Worm (Caenorhabditis elegans) whole organism, young adult: Measurements from ENCODE around the gene F14D7.3.
A peak's percentile ranks its signal among the peaks of the same experiment; 100 is the strongest.

Experiments
- C06A6.2 ChIP-seq: fragments of 200-800 bp; sonication (Bioruptor generic); conservative IDR thresholded peaks from 2 replicates; pipeline ENCODE4 v1.3.6; 2022; ENCODE audit warnings: missing genetic modification characterization, missing compliant biosample characterization
- D2030.7 ChIP-seq: fragments of 200-800 bp; sonication (Bioruptor generic); IDR thresholded peaks from 2 replicates; pipeline ENCODE4 v1.3.6; 2022; ENCODE audit warnings: missing genetic modification reagents, missing genetic modification characterization, missing compliant biosample characterization
- F39B2.1 ChIP-seq: fragments of 200-800 bp; sonication (Bioruptor generic); IDR thresholded peaks from 2 replicates; pipeline ENCODE4 v1.3.6; 2022; ENCODE audit warnings: missing genetic modification reagents, missing genetic modification characterization, missing compliant biosample characterization
- F49E8.2 ChIP-seq: sonication (generic microtip); optimal IDR thresholded peaks from 3 replicates; lab custom pipeline; 2017; ENCODE audit warnings: missing genetic modification characterization, mild to moderate bottlenecking, missing compliant biosample characterization, antibody characterized with exemption, moderate library complexity; ENCODE audit not compliant: insufficient read depth
- F57A8.1 ChIP-seq: fragments of 200-800 bp; sonication (Bioruptor generic); optimal IDR thresholded peaks from 2 replicates; lab custom pipeline; 2018; ENCODE audit warnings: mild to moderate bottlenecking, missing genetic modification characterization, moderate library complexity, missing compliant biosample characterization
- K12H6.12 ChIP-seq: fragments of 200-800 bp; sonication (Bioruptor generic); optimal IDR thresholded peaks from 2 replicates; lab custom pipeline; 2018; ENCODE audit warnings: mild to moderate bottlenecking, missing genetic modification characterization, missing compliant biosample characterization
- attf-6 ChIP-seq: fragments of 200-800 bp; sonication (Bioruptor generic); IDR thresholded peaks from 2 replicates; pipeline ENCODE4 v1.3.6; 2022; ENCODE audit warnings: missing genetic modification reagents, missing genetic modification characterization, missing compliant biosample characterization
- cebp-1 ChIP-seq, 2 experiments: fragments of 200-800 bp in 1 of 2; sonication (Bioruptor generic) in 1 of 2; sonication (generic microtip) in 1 of 2; IDR thresholded peaks in 1 of 2; optimal IDR thresholded peaks in 1 of 2; 2 replicates each; pipeline versions ENCODE4 v1.3.6 to Lab custom; 2017 to 2022; ENCODE audit warnings: missing compliant biosample characterization in 2 of 2, missing genetic modification characterization in 2 of 2, mild to moderate bottlenecking in 1 of 2, missing genetic modification reagents in 1 of 2, moderate library complexity in 1 of 2
- ceh-100 ChIP-seq: fragments of 200-800 bp; sonication (Bioruptor generic); IDR thresholded peaks from 2 replicates; pipeline ENCODE4 v1.3.6; 2022; ENCODE audit warnings: missing genetic modification reagents, missing genetic modification characterization, missing compliant biosample characterization
- ceh-27 ChIP-seq: fragments of 200-800 bp; sonication (Bioruptor generic); optimal IDR thresholded peaks from 2 replicates; lab custom pipeline; 2018; ENCODE audit warnings: mild to moderate bottlenecking, missing genetic modification characterization, moderate library complexity, missing compliant biosample characterization
- ceh-40 ChIP-seq: fragments of 200-800 bp; sonication (Bioruptor generic); IDR thresholded peaks from 2 replicates; pipeline ENCODE4 v1.3.6; 2022; ENCODE audit warnings: missing genetic modification characterization, missing compliant biosample characterization
- ceh-58 ChIP-seq: fragments of 200-800 bp; sonication (Bioruptor generic); IDR thresholded peaks from 2 replicates; pipeline ENCODE4 v1.3.6; 2022; ENCODE audit warnings: missing genetic modification characterization, missing compliant biosample characterization
- ceh-79 ChIP-seq: sonication (generic microtip); optimal IDR thresholded peaks from 2 replicates; lab custom pipeline; 2017; ENCODE audit warnings: mild to moderate bottlenecking, missing genetic modification characterization, missing compliant biosample characterization
- chd-7 ChIP-seq: sonication (generic microtip); optimal IDR thresholded peaks from 2 replicates; lab custom pipeline; 2016; ENCODE audit warnings: mild to moderate bottlenecking, missing genetic modification characterization, moderate library complexity, missing compliant biosample characterization
- egrh-3 ChIP-seq: fragments of 200-800 bp; sonication (Bioruptor generic); IDR thresholded peaks from 2 replicates; pipeline ENCODE4 v1.3.6; 2022; ENCODE audit warnings: missing genetic modification reagents, missing genetic modification characterization, missing compliant biosample characterization
- hmg-1.2 ChIP-seq: fragments of 200-800 bp; sonication (Bioruptor generic); IDR thresholded peaks from 2 replicates; pipeline ENCODE4 v1.3.6; 2022; ENCODE audit warnings: missing genetic modification reagents, missing genetic modification characterization, missing compliant biosample characterization
- lin-26 ChIP-seq: fragments of 200-800 bp; sonication (Bioruptor generic); IDR thresholded peaks from 2 replicates; pipeline ENCODE4 v1.3.6; 2022; ENCODE audit warnings: missing genetic modification reagents, missing genetic modification characterization, missing compliant biosample characterization
- lsy-27 ChIP-seq: sonication (generic microtip); optimal IDR thresholded peaks from 2 replicates; lab custom pipeline; 2017; ENCODE audit warnings: missing genetic modification characterization, mild to moderate bottlenecking, missing compliant biosample characterization, antibody characterized with exemption, missing genotype, borderline replicate concordance; ENCODE audit not compliant: insufficient read depth
- mcd-1 ChIP-seq: fragments of 200-800 bp; sonication (Bioruptor generic); IDR thresholded peaks from 2 replicates; pipeline ENCODE4 v1.3.6; 2022; ENCODE audit warnings: missing genetic modification reagents, missing genetic modification characterization, missing compliant biosample characterization
- nfya-1 ChIP-seq: sonication (generic microtip); optimal IDR thresholded peaks from 2 replicates; lab custom pipeline; 2017; ENCODE audit warnings: antibody characterized with exemption, missing compliant biosample characterization, missing genetic modification characterization, borderline replicate concordance; ENCODE audit not compliant: insufficient read depth
- nfyb-1 ChIP-seq: fragments of 200-800 bp; sonication (Bioruptor generic); IDR thresholded peaks from 2 replicates; pipeline ENCODE4 v1.3.6; 2022; ENCODE audit warnings: missing genetic modification reagents, missing genetic modification characterization, missing compliant biosample characterization
- nhr-80 ChIP-seq: sonication (generic microtip); optimal IDR thresholded peaks from 2 replicates; lab custom pipeline; 2016; ENCODE audit warnings: missing genetic modification characterization, missing compliant biosample characterization
- nhr-90 ChIP-seq: sonication (generic microtip); optimal IDR thresholded peaks from 2 replicates; lab custom pipeline; 2016; ENCODE audit warnings: missing genotype, mild to moderate bottlenecking, missing genetic modification characterization, missing compliant biosample characterization
- pha-4 ChIP-seq: fragments of 150-350 bp; sonication (generic microtip); optimal IDR thresholded peaks from 2 replicates; lab custom pipeline; 2014; ENCODE audit warnings: missing biosample characterization, missing genetic modification reagents, missing genetic modification characterization
- repo-1 ChIP-seq: sonication (generic microtip); optimal IDR thresholded peaks from 2 replicates; lab custom pipeline; 2017; ENCODE audit warnings: mild to moderate bottlenecking, missing genetic modification characterization, missing compliant biosample characterization
- somi-1 ChIP-seq: fragments of 200-800 bp; sonication (Bioruptor generic); optimal IDR thresholded peaks from 2 replicates; lab custom pipeline; 2018; ENCODE audit warnings: mild to moderate bottlenecking, missing genetic modification characterization, missing compliant biosample characterization
- sptf-2 ChIP-seq: fragments of 200-800 bp; sonication (Bioruptor generic); optimal IDR thresholded peaks from 2 replicates; lab custom pipeline; 2018; ENCODE audit warnings: mild to moderate bottlenecking, missing genetic modification characterization, missing compliant biosample characterization
- tbp1 ChIP-seq: fragments of 200-800 bp; sonication (Bioruptor generic); optimal IDR thresholded peaks from 2 replicates; lab custom pipeline; 2018; ENCODE audit warnings: mild to moderate bottlenecking, missing genetic modification characterization, missing compliant biosample characterization
- tlf-1 ChIP-seq: fragments of 200-800 bp; sonication (Bioruptor generic); optimal IDR thresholded peaks from 2 replicates; lab custom pipeline; 2018; ENCODE audit warnings: mild to moderate bottlenecking, missing genetic modification characterization, missing compliant biosample characterization
- unc-62 ChIP-seq: fragments of 150-350 bp; optimal IDR thresholded peaks from 2 replicates; lab custom pipeline; 2014; ENCODE audit warnings: missing biosample characterization, missing genetic modification reagents, missing genetic modification characterization
- zfh-2 ChIP-seq: fragments of 200-800 bp; sonication (Bioruptor generic); conservative IDR thresholded peaks from 2 replicates; pipeline ENCODE4 v1.3.6; 2022; ENCODE audit warnings: missing genetic modification reagents, missing genetic modification characterization, missing compliant biosample characterization

F14D7.3 gene

ce11 chrV:14320730-14321319 lies 24.2 kb downstream of the F14D7.3 start (continued):
- TF ChIP-seq nfya-1, result no peak
- no peak for TF ChIP-seq attf-6 (GFP tag; lab: Robert Waterston, UW)
- TF ChIP-seq ceh-79 (tag; lab: Kevin White, UChicago), result no peak
- TF ChIP-seq cebp-1 (GFP tag; IDR thresholded peaks at IDR 0.05; lab: Robert Waterston, UW), result no peak
- TF ChIP-seq cebp-1 (tag; optimal IDR thresholded peaks at IDR 0.05; lab: Kevin White, UChicago), result peak; percentile 26
- no peak for TF ChIP-seq somi-1

- TF ChIP-seq C06A6.2 (GFP tag; lab: Robert Waterston, UW) (no peak), repo-1 (tag; lab: Kevin White, UChicago) (no peak), ceh-40 (GFP tag; lab: Robert Waterston, UW) (no peak), ceh-100 (GFP tag; lab: Robert Waterston, UW) (no peak), ceh-58 (GFP tag; lab: Robert Waterston, UW) (no peak), nhr-90 (tag; lab: Kevin White, UChicago) (no peak), hmg-1.2 (GFP tag; lab: Robert Waterston, UW) (peak; percentile 75; the same call in 1 of the 2 replicates), pha-4 (no peak), cebp-1 (GFP tag; IDR thresholded peaks at IDR 0.05; lab: Robert Waterston, UW) (no peak), cebp-1 (tag; optimal IDR thresholded peaks at IDR 0.05; lab: Kevin White, UChicago) (peak; percentile 70), F39B2.1 (GFP tag; lab: Robert Waterston, UW) (no peak), nfyb-1 (GFP tag; lab: Robert Waterston, UW) (no peak), tbp1 (GFP tag; lab: Kevin White, UChicago) (no peak), unc-62 (no peak), lsy-27 (no peak)
Measured at ce11 chrV:14322743-14323142, 26.1 kb downstream of the F14D7.3 start, which contains the start of gene F47B8.3. F47B8.3 (minus strand) TSS chrV:14323003.

- no peak for TF ChIP-seq F49E8.2 (tag; lab: Kevin White, UChicago)
- 0 out of 2 replicates have a peak, but pooled peaks have one; percentile 53 for TF ChIP-seq lin-26
- no peak for TF ChIP-seq chd-7
- TF ChIP-seq ceh-27 (GFP tag; lab: Kevin White, UChicago), result no peak
- TF ChIP-seq F57A8.1 (GFP tag; lab: Kevin White, UChicago), result no peak
- no peak for TF ChIP-seq K12H6.12
- TF ChIP-seq zfh-2 (GFP tag; lab: Robert Waterston, UW), result peak; percentile 95
- TF ChIP-seq nhr-80 (tag; lab: Kevin White, UChicago), result peak; percentile 56
- TF ChIP-seq attf-6 (GFP tag; lab: Robert Waterston, UW), result no peak
- 0 out of 2 replicates have a peak, but pooled peaks have one; percentile 15 for TF ChIP-seq cebp-1 (GFP tag; IDR thresholded peaks at IDR 0.05; lab: Robert Waterston, UW)
- TF ChIP-seq cebp-1 (tag; optimal IDR thresholded peaks at IDR 0.05; lab: Kevin White, UChicago), result no peak
- TF ChIP-seq tlf-1, result no peak
- no peak for TF ChIP-seq D2030.7 (GFP tag; lab: Robert Waterston, UW)
- peak; percentile 99 for TF ChIP-seq egrh-3
- peak; percentile 15 for TF ChIP-seq sptf-2 (GFP tag; lab: Kevin White, UChicago)
- TF ChIP-seq mcd-1 (GFP tag; lab: Robert Waterston, UW), result peak; percentile 55; the same call in 1 of the 2 replicates
- TF ChIP-seq, all 124 proteins: peak for 7
Measured at ce11 chrV:14324502-14325467, 28.2 kb downstream of the F14D7.3 start, which contains the start of the genes F47B8.4 and F47B8.18. F47B8.4 (minus strand) TSS chrV:14324673. F47B8.18 (minus strand) TSS chrV:14325464.
